Worm (Caenorhabditis elegans) whole organism, L2 larva: ENCODE results near the gene H10D18.5.

Experiments
- ama-1 ChIP-seq: fragments of 150-350 bp; optimal IDR thresholded peaks from 2 replicates; lab custom pipeline; 2018; ENCODE audit warnings: inconsistent platforms
- blmp-1 ChIP-seq: sonication (generic microtip); optimal IDR thresholded peaks from 2 replicates; lab custom pipeline; 2017; ENCODE audit warnings: missing genetic modification characterization, mild to moderate bottlenecking, missing compliant biosample characterization, antibody characterized with exemption, moderate library complexity; ENCODE audit not compliant: insufficient read depth
- nhr-25 ChIP-seq: fragments of 150-350 bp; sonication (generic microtip); optimal IDR thresholded peaks from 3 replicates; lab custom pipeline; 2014; ENCODE audit warnings: missing biosample characterization, missing genetic modification characterization
- nhr-77 ChIP-seq: fragments of 150-350 bp; optimal IDR thresholded peaks from 2 replicates; lab custom pipeline; 2014; ENCODE audit warnings: missing biosample characterization, missing genetic modification characterization
- unc-62 ChIP-seq: fragments of 150-350 bp; optimal IDR thresholded peaks from 2 replicates; lab custom pipeline; 2014; ENCODE audit warnings: missing biosample characterization, missing genetic modification reagents, missing genetic modification characterization
- ztf-11 ChIP-seq: sonication (generic microtip); optimal IDR thresholded peaks from 2 replicates; lab custom pipeline; 2017; ENCODE audit warnings: missing biosample characterization, missing genetic modification characterization

DNA sequence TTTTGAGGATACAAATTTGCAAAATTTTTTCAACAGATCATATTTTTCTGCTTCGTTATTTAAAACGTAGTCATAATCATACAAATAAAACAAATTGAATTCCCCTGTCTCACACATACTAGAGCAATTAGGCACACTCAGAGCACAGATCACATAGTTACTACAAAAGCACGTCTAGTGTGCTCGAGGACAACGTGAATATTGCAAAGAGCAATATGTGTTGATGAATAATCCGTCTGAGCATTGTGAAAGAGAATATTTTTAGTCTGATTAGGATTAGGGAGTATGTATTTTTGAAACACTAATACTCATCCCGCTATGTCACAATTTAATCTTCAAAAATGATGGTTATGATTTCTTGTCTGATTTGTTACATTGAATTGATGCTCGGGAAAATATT, 45.7 kb upstream of the H10D18.5 start:
- TF ChIP-seq nhr-77 (no peak), ama-1 (lab: Kevin White, UChicago) (no peak), blmp-1 (no peak), nhr-25 (tag; lab: Kevin White, UChicago) (no peak), ztf-11 (tag; lab: Kevin White, UChicago) (no peak), unc-62 (GFP tag; lab: Kevin White, UChicago) (no peak)
